Worm (Caenorhabditis elegans) whole organism, L3 larva: Measurements from ENCODE around the gene Y75B8A.8.

Experiments used
- ceh-16 ChIP-seq: sonication (generic microtip); optimal IDR thresholded peaks from 2 replicates; lab custom pipeline; 2017; ENCODE audit warnings: missing biosample characterization, missing genetic modification characterization
- fkh-10 ChIP-seq: sonication (generic microtip); optimal IDR thresholded peaks from 2 replicates; lab custom pipeline; 2017; ENCODE audit warnings: missing biosample characterization, missing genetic modification reagents, missing genetic modification characterization
- nhr-11 ChIP-seq: fragments of 150-350 bp; optimal IDR thresholded peaks from 2 replicates; lab custom pipeline; 2014; ENCODE audit warnings: missing biosample characterization, missing genetic modification characterization
- nhr-28 ChIP-seq: fragments of 150-350 bp; optimal IDR thresholded peaks from 2 replicates; lab custom pipeline; 2014; ENCODE audit warnings: missing biosample characterization, missing genetic modification characterization
- skn-1 ChIP-seq: fragments of 150-350 bp; optimal IDR thresholded peaks from 2 replicates; lab custom pipeline; 2014; ENCODE audit warnings: missing biosample characterization, missing genetic modification characterization

- TF ChIP-seq skn-1 = no peak
- TF ChIP-seq nhr-11 (tag; lab: Kevin White, UChicago) = no peak
- no peak for TF ChIP-seq fkh-10 (GFP tag; lab: Kevin White, UChicago)
- no peak for TF ChIP-seq ceh-16
- no peak for TF ChIP-seq nhr-28
Measured at ce11 chrIII:12165305-12165704, 4.7 kb downstream of the Y75B8A.8 start.
